Fruit fly (Drosophila melanogaster): ENCODE measurements around the gene CG13738.

The CG13738 gene

DNA sequence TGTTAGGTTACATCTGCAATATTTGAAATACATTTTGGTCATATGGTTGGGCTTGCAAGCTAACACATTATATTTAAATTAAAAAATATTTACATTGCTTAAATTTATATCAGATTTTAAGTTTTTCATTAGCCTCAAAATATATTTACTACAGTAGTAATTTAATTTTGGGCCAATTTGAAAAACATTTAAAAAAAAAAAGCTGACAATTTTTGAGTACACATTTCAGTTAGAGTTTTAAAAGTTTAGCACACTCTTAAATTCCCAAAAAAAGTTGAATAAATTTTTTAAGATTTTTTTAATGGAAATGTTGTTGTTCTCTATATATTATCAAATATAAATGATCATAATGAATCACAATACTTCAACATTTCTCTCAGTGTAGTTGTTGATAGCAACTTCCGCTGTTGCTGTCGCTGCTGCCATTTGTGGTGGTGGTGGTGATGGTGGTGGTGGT, 16.0 kb downstream of the CG13738 start (continued):
- TF ChIP-seq maf-S (GFP tag; optimal IDR thresholded peaks at IDR 0.05) (no peak), Antp (GFP tag; optimal IDR thresholded peaks at IDR 0.05) (peak; percentile 21), CG12104 (GFP tag; optimal IDR thresholded peaks at IDR 0.05) (peak; percentile 77), lilli (GFP tag; optimal IDR thresholded peaks at IDR 0.05) (peak; percentile 4), CG11398 (GFP tag; optimal IDR thresholded peaks at IDR 0.05) (no peak), CG3726 (GFP tag; IDR thresholded peaks at IDR 0.05) (no peak), CG5953 (GFP tag; IDR thresholded peaks at IDR 0.05) (no peak), Adf1 (GFP tag; IDR thresholded peaks at IDR 0.05) (no peak), CHES-1-like (GFP tag; optimal IDR thresholded peaks at IDR 0.05) (no peak), luna (GFP tag; optimal IDR thresholded peaks at IDR 0.05) (no peak), CG12299 (tag; optimal IDR thresholded peaks at IDR 0.05) (peak; percentile 22), Blimp-1 (GFP tag; optimal IDR thresholded peaks at IDR 0.05) (peak; percentile 82), CG9727 (GFP tag; optimal IDR thresholded peaks at IDR 0.05) (peak; percentile 89), Xrp1 (GFP tag; IDR thresholded peaks at IDR 0.05) (peak; percentile 73), insv (GFP tag; optimal IDR thresholded peaks at IDR 0.05) (no peak), fu2 (GFP tag; optimal IDR thresholded peaks at IDR 0.05) (no peak), jumu (GFP tag; optimal IDR thresholded peaks at IDR 0.05) (no peak), CG6854 (GFP tag; optimal IDR thresholded peaks at IDR 0.05) (no peak), Kr (GFP tag; optimal IDR thresholded peaks at IDR 0.05) (no peak), Sin3A (optimal IDR thresholded peaks at IDR 0.05) (no peak), chinmo (GFP tag; IDR thresholded peaks at IDR 0.05; ENCODE audit: partially characterized antibody) (no peak), CG16863 (GFP tag; optimal IDR thresholded peaks at IDR 0.05) (peak; percentile 4), CG12942 (GFP tag; optimal IDR thresholded peaks at IDR 0.05) (peak; percentile 52), CG4404 (GFP tag; IDR thresholded peaks at IDR 0.05) (no peak; the same call in 1 of the 2 replicates), chm (GFP tag; IDR thresholded peaks at IDR 0.05) (no peak), Vsx1 (GFP tag; optimal IDR thresholded peaks at IDR 0.05) (peak; percentile 65), gem (tag; optimal IDR thresholded peaks at IDR 0.05) (peak; percentile 87)

DNA sequence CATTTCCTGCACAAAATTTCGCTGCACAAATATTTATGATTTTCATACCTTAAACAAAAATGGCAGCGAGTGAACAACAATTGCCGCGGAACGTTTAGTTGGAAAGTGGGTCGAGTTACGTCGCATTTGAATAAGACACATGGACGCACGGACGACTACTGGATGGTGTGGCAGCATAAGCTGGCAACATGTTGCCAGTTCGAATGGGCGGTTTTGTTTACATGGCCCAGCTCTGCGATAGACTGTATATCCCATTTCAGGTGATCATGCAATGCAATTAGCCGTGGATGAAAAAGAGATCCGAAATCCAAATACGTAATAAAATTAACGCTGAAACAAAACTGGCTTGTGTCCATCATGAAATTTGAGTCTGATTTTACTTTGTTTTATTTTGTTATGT, 16.6 kb downstream of the CG13738 start:
- peak; percentile 90 for TF ChIP-seq CG11504 (tag; optimal IDR thresholded peaks at IDR 0.05)
- no peak for TF ChIP-seq CG4328 (GFP tag; optimal IDR thresholded peaks at IDR 0.05)

DNA sequence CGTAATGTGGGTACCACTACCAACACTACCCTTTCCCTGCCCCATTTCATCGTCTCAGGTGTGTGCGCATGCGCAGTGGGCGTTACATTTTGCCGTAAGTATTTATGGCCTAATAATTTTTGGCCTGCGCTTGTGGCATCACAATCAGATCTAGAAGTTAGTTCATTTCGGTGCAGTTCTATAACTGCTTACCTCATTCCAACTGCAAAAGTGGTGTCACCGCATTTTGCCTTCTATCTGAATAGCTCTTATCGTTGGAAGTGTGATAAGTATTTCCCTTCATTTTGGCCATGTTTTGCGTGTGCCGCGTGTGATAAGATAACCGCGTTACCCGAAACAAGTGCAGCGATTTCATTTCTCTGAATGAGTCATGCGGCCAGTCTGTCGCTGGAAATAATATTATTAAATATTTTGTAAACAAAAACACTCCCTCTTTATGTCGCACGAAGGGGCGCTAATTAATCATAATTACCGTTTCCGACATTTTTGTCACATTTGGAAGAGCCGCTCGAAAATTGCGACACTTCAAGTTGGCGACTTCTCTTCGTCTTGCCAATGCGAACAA, 20.7 kb downstream of the CG13738 start:
- TF ChIP-seq lab (GFP tag; optimal IDR thresholded peaks at IDR 0.05) = peak; percentile 46
- no peak for TF ChIP-seq CG17612 (GFP tag; IDR thresholded peaks at IDR 0.05)
- no peak for TF ChIP-seq CG12659 (GFP tag; optimal IDR thresholded peaks at IDR 0.05)
- TF ChIP-seq CG15479 (GFP tag; optimal IDR thresholded peaks at IDR 0.05) = peak; percentile 38
- no peak for TF ChIP-seq fd64A (GFP tag; optimal IDR thresholded peaks at IDR 0.05)
- TF ChIP-seq Camta (GFP tag; optimal IDR thresholded peaks at IDR 0.05) = no peak
- TF ChIP-seq CG8290 (GFP tag; optimal IDR thresholded peaks at IDR 0.05) = no peak
- TF ChIP-seq CG8290 (tag; optimal IDR thresholded peaks at IDR 0.05) = peak in 1 of 2 experiments; percentile 20
- TF ChIP-seq seq (GFP tag; IDR thresholded peaks at IDR 0.05) = no peak
- 0 out of 4 replicates have a peak, but pooled peaks have one; percentile 66 for TF ChIP-seq chinmo (GFP tag; IDR thresholded peaks at IDR 0.05; ENCODE audit: partially characterized antibody)
- TF ChIP-seq fru (optimal IDR thresholded peaks at IDR 0.05) = no peak
- no peak for TF ChIP-seq mam (GFP tag; optimal IDR thresholded peaks at IDR 0.05)
- TF ChIP-seq chm (GFP tag; IDR thresholded peaks at IDR 0.05) = no peak
- no peak for TF ChIP-seq fd3F (GFP tag; optimal IDR thresholded peaks at IDR 0.05)
- TF ChIP-seq tap (tag; optimal IDR thresholded peaks at IDR 0.05) = no peak
- no peak for TF ChIP-seq dimm (GFP tag; IDR thresholded peaks at IDR 0.05)
- 0 out of 2 replicates have a peak, but pooled peaks have one; percentile 30 for TF ChIP-seq ttk (GFP tag; IDR thresholded peaks at IDR 0.05)
- peak; percentile 21 for TF ChIP-seq sug (tag; optimal IDR thresholded peaks at IDR 0.05)
- peak; percentile 44 for TF ChIP-seq GATAe (GFP tag; conservative IDR thresholded peaks at IDR 0.05)
- no peak for TF ChIP-seq CG4617 (GFP tag; optimal IDR thresholded peaks at IDR 0.05; ENCODE audit: borderline replicate concordance)
- TF ChIP-seq CG10654 (GFP tag; optimal IDR thresholded peaks at IDR 0.05) = no peak
- TF ChIP-seq CG13424 (tag; optimal IDR thresholded peaks at IDR 0.05) = no peak
- no peak for TF ChIP-seq CG17829 (tag; optimal IDR thresholded peaks at IDR 0.05)
- TF ChIP-seq Sry-δ (GFP tag; optimal IDR thresholded peaks at IDR 0.05) = no peak

All from whole organism, embryonic.